Fruit fly (Drosophila melanogaster) whole organism, embryonic: ENCODE data around the gene CG43407.
A peak's percentile ranks its signal among the peaks of the same experiment; 100 is the strongest.

Source experiments
- Adf1 ChIP-seq: fragments of 200-800 bp; sonication (Bioruptor generic); IDR thresholded peaks from 2 replicates; pipeline ENCODE4 v1.3.6; 2022; ENCODE audit warnings: missing biosample characterization, missing genetic modification characterization
- Asciz ChIP-seq: fragments of 200-800 bp; sonication (Bioruptor generic); optimal IDR thresholded peaks from 2 replicates; lab custom pipeline; 2017; ENCODE audit warnings: missing biosample characterization, mild to moderate bottlenecking, missing genetic modification characterization, missing genetic modification reagents
- Atf3 ChIP-seq: fragments of 200-800 bp; sonication (Bioruptor generic); optimal IDR thresholded peaks from 3 replicates; lab custom pipeline; 2016; ENCODE audit warnings: missing biosample characterization, missing genetic modification characterization
- Bdp1 ChIP-seq: fragments of 200-800 bp; sonication (Bioruptor generic); optimal IDR thresholded peaks from 3 replicates; lab custom pipeline; 2016; ENCODE audit warnings: missing biosample characterization, missing genetic modification characterization
- Bgb ChIP-seq: fragments of 200-800 bp; sonication (Bioruptor generic); IDR thresholded peaks from 2 replicates; pipeline ENCODE4 v1.3.6; 2022; ENCODE audit warnings: missing biosample characterization, missing genetic modification characterization; ENCODE audit not compliant: partially characterized antibody
- Blimp-1 ChIP-seq: fragments of 200-800 bp; sonication (Bioruptor generic); optimal IDR thresholded peaks from 3 replicates; lab custom pipeline; 2018; ENCODE audit warnings: missing biosample characterization, missing genetic modification characterization, mild to moderate bottlenecking, moderate library complexity, missing genetic modification reagents
- C15 ChIP-seq: fragments of 200-800 bp; sonication (Bioruptor generic); IDR thresholded peaks from 3 replicates; pipeline ENCODE4 v1.3.6; 2022; ENCODE audit warnings: missing biosample characterization, missing genetic modification characterization
- CG10147 ChIP-seq: fragments of 200-800 bp; sonication (Bioruptor generic); optimal IDR thresholded peaks from 2 replicates; lab custom pipeline; 2019; ENCODE audit warnings: missing biosample characterization, mild to moderate bottlenecking, missing genetic modification characterization, moderate library complexity
- CG10267 ChIP-seq: fragments of 200-800 bp; sonication (Bioruptor generic); optimal IDR thresholded peaks from 2 replicates; lab custom pipeline; 2018; ENCODE audit warnings: missing biosample characterization, mild to moderate bottlenecking, missing genetic modification characterization, moderate library complexity
- CG10274 ChIP-seq: fragments of 200-800 bp; sonication (Bioruptor generic); optimal IDR thresholded peaks from 3 replicates; lab custom pipeline; 2017; ENCODE audit warnings: missing biosample characterization, mild to moderate bottlenecking, missing genetic modification characterization
- CG11504 ChIP-seq: fragments of 200-800 bp; sonication (Bioruptor generic); optimal IDR thresholded peaks from 3 replicates; lab custom pipeline; 2019; ENCODE audit warnings: missing biosample characterization, mild to moderate bottlenecking, missing genetic modification characterization, moderate library complexity
- CG12071 ChIP-seq: fragments of 200-800 bp; sonication (Bioruptor generic); optimal IDR thresholded peaks from 3 replicates; lab custom pipeline; 2018; ENCODE audit warnings: missing biosample characterization, mild to moderate bottlenecking, missing genetic modification characterization
- CG12659 ChIP-seq: fragments of 200-800 bp; sonication (Bioruptor generic); optimal IDR thresholded peaks from 3 replicates; lab custom pipeline; 2017; ENCODE audit warnings: mild to moderate bottlenecking, missing biosample characterization, missing genetic modification reagents, missing genetic modification characterization
- CG13123 ChIP-seq: fragments of 200-800 bp; sonication (Bioruptor generic); optimal IDR thresholded peaks from 2 replicates; lab custom pipeline; 2016; ENCODE audit warnings: missing biosample characterization, missing genetic modification characterization
- CG15479 ChIP-seq: fragments of 200-800 bp; sonication (Bioruptor generic); optimal IDR thresholded peaks from 3 replicates; lab custom pipeline; 2019; ENCODE audit warnings: missing biosample characterization, mild to moderate bottlenecking, missing genetic modification characterization, moderate library complexity
- CG15514 ChIP-seq: fragments of 200-800 bp; sonication (Bioruptor generic); optimal IDR thresholded peaks from 3 replicates; lab custom pipeline; 2017; ENCODE audit warnings: missing biosample characterization, missing genetic modification characterization, mild to moderate bottlenecking, moderate library complexity, missing genetic modification reagents
- CG16779 ChIP-seq: fragments of 200-800 bp; sonication (Bioruptor generic); IDR thresholded peaks from 2 replicates; pipeline ENCODE4 v1.3.6; 2022; ENCODE audit warnings: missing biosample characterization, missing genetic modification characterization
- CG2202 ChIP-seq: fragments of 200-800 bp; sonication (Bioruptor generic); optimal IDR thresholded peaks from 2 replicates; lab custom pipeline; 2018; ENCODE audit warnings: missing biosample characterization, mild to moderate bottlenecking, missing genetic modification characterization
- CG42726 ChIP-seq: fragments of 200-800 bp; sonication (Bioruptor generic); IDR thresholded peaks from 2 replicates; pipeline ENCODE4 v1.3.6; 2022; ENCODE audit warnings: missing biosample characterization, missing genetic modification characterization; ENCODE audit not compliant: partially characterized antibody
- CG43689 ChIP-seq: fragments of 200-800 bp; sonication (Bioruptor generic); IDR thresholded peaks from 2 replicates; pipeline ENCODE4 v1.3.6; 2022; ENCODE audit warnings: missing biosample characterization, missing genetic modification characterization
- CG7556 ChIP-seq: fragments of 200-800 bp; sonication (Bioruptor generic); optimal IDR thresholded peaks from 2 replicates; lab custom pipeline; 2017; ENCODE audit warnings: missing biosample characterization, mild to moderate bottlenecking, missing genetic modification characterization
- CG7963 ChIP-seq: fragments of 200-800 bp; sonication (Bioruptor generic); IDR thresholded peaks from 3 replicates; pipeline ENCODE4 v1.3.6; 2022; ENCODE audit warnings: missing biosample characterization, missing genetic modification characterization; ENCODE audit not compliant: partially characterized antibody
- CG8478 ChIP-seq: fragments of >200 bp; optimal IDR thresholded peaks from 2 replicates; lab custom pipeline; 2018
- Ets65A ChIP-seq: fragments of 200-800 bp; sonication (Bioruptor generic); peaks from one replicate; lab custom pipeline; 2016; ENCODE audit warnings: missing biosample characterization, missing genetic modification characterization
- HHEX ChIP-seq: fragments of 200-800 bp; sonication (Bioruptor generic); optimal IDR thresholded peaks from 3 replicates; lab custom pipeline; 2017; ENCODE audit warnings: missing biosample characterization, mild to moderate bottlenecking, missing genetic modification characterization, missing genetic modification reagents
- Nf-YB ChIP-seq: fragments of 200-800 bp; sonication (Bioruptor generic); optimal IDR thresholded peaks from 3 replicates; lab custom pipeline; 2019; ENCODE audit warnings: missing biosample characterization, mild to moderate bottlenecking, missing genetic modification characterization, moderate library complexity
- Nf-YC ChIP-seq: fragments of 200-800 bp; optimal IDR thresholded peaks from 3 replicates; lab custom pipeline; 2019; ENCODE audit warnings: missing biosample characterization, mild to moderate bottlenecking, missing genetic modification characterization, moderate library complexity
- Ptx1 ChIP-seq: fragments of 200-800 bp; sonication (Bioruptor generic); IDR thresholded peaks from 2 replicates; pipeline ENCODE4 v1.3.6; 2022; ENCODE audit warnings: missing biosample characterization, missing genetic modification characterization
- Sox100B ChIP-seq: fragments of 200-800 bp; sonication (Bioruptor generic); optimal IDR thresholded peaks from 3 replicates; lab custom pipeline; 2018; ENCODE audit warnings: missing biosample characterization, mild to moderate bottlenecking, missing genetic modification characterization
- Sox102F ChIP-seq: fragments of 200-800 bp; sonication (Bioruptor generic); optimal IDR thresholded peaks from 2 replicates; lab custom pipeline; 2018; ENCODE audit warnings: missing biosample characterization, mild to moderate bottlenecking, missing genetic modification characterization, moderate library complexity
- Sry-δ ChIP-seq: fragments of 200-800 bp; sonication (Bioruptor generic); optimal IDR thresholded peaks from 2 replicates; lab custom pipeline; 2016; ENCODE audit warnings: missing biosample characterization, missing genetic modification characterization
- Stat92E ChIP-seq, 3 experiments: fragments of >200 bp in 2 of 3; fragments of 200-800 bp in 1 of 3; sonication (Bioruptor generic) in 1 of 3; optimal IDR thresholded peaks; 2 replicates each; lab custom pipeline; 2017 to 2019; ENCODE audit warnings: missing biosample characterization in 3 of 3, missing genetic modification characterization in 3 of 3, mild to moderate bottlenecking in 1 of 3, moderate library complexity in 1 of 3
- Taf1 ChIP-seq: fragments of 200-800 bp; sonication (Bioruptor generic); IDR thresholded peaks from 2 replicates; pipeline ENCODE4 v1.3.6; 2022; ENCODE audit warnings: missing biosample characterization, missing genetic modification characterization
- ab ChIP-seq: fragments of 200-800 bp; sonication (Bioruptor generic); optimal IDR thresholded peaks from 2 replicates; lab custom pipeline; 2016; ENCODE audit warnings: missing biosample characterization, missing genetic modification characterization
- ara ChIP-seq: fragments of 200-800 bp; sonication (Bioruptor generic); IDR thresholded peaks from 2 replicates; pipeline ENCODE4 v1.3.6; 2022; ENCODE audit warnings: missing biosample characterization, missing genetic modification characterization
- bowl ChIP-seq: fragments of 200-800 bp; sonication (Bioruptor generic); IDR thresholded peaks from 2 replicates; pipeline ENCODE4 v1.3.6; 2022; ENCODE audit warnings: missing biosample characterization, missing genetic modification characterization
- br ChIP-seq: fragments of >200 bp; optimal IDR thresholded peaks from 2 replicates; lab custom pipeline; 2017
- ci ChIP-seq: fragments of 200-800 bp; sonication (Bioruptor generic); IDR thresholded peaks from 3 replicates; pipeline ENCODE4 v1.3.6; 2022; ENCODE audit warnings: missing biosample characterization, missing genetic modification characterization
- gsb-n ChIP-seq: fragments of 200-800 bp; sonication (Bioruptor generic); optimal IDR thresholded peaks from 3 replicates; lab custom pipeline; 2018; ENCODE audit warnings: missing biosample characterization, mild to moderate bottlenecking, missing genetic modification characterization
- hkb ChIP-seq, 2 experiments: fragments of 200-800 bp in 1 of 2; fragments of >200 bp in 1 of 2; sonication (Bioruptor generic) in 1 of 2; IDR thresholded peaks in 1 of 2; optimal IDR thresholded peaks in 1 of 2; 2 replicates each; pipeline versions ENCODE4 v1.3.6 to Lab custom; 2017 to 2022; ENCODE audit warnings: missing biosample characterization in 1 of 2, missing genetic modification characterization in 1 of 2
- insv ChIP-seq, 2 experiments: fragments of 200-800 bp; sonication (Bioruptor generic); optimal IDR thresholded peaks; 3 replicates each; lab custom pipeline; 2016 to 2018; ENCODE audit warnings: missing biosample characterization in 2 of 2, missing genetic modification characterization in 2 of 2
- otp ChIP-seq: fragments of 200-800 bp; sonication (Bioruptor generic); IDR thresholded peaks from 3 replicates; pipeline ENCODE4, ENCODE4 v1.3.6; 2022; ENCODE audit warnings: missing biosample characterization, missing genetic modification characterization
- pnt ChIP-seq: fragments of 200-800 bp; sonication (Bioruptor generic); optimal IDR thresholded peaks from 3 replicates; lab custom pipeline; 2016; ENCODE audit warnings: missing biosample characterization, missing genetic modification characterization
- ranshi ChIP-seq: fragments of 200-800 bp; sonication (Bioruptor generic); IDR thresholded peaks from 2 replicates; pipeline ENCODE4 v1.3.6; 2022; ENCODE audit warnings: missing biosample characterization, missing genetic modification characterization
- row ChIP-seq: fragments of 200-800 bp; sonication (Bioruptor generic); IDR thresholded peaks from 3 replicates; pipeline ENCODE4 v1.3.6; 2022; ENCODE audit warnings: missing biosample characterization, missing genetic modification characterization
- seq ChIP-seq: fragments of 200-800 bp; sonication (Bioruptor generic); IDR thresholded peaks from 2 replicates; pipeline ENCODE4 v1.3.6; 2022; ENCODE audit warnings: missing biosample characterization, missing genetic modification characterization
- sug ChIP-seq: fragments of 200-800 bp; optimal IDR thresholded peaks from 2 replicates; lab custom pipeline; 2019; ENCODE audit warnings: missing biosample characterization, mild to moderate bottlenecking, missing genetic modification characterization, moderate library complexity
- tgo ChIP-seq: fragments of 200-800 bp; sonication (Bioruptor generic); IDR thresholded peaks from 3 replicates; pipeline ENCODE4 v1.3.6; 2022; ENCODE audit warnings: missing biosample characterization, missing genetic modification characterization
- tio ChIP-seq: fragments of 200-800 bp; sonication (Bioruptor generic); optimal IDR thresholded peaks from 2 replicates; lab custom pipeline; 2017; ENCODE audit warnings: missing biosample characterization, missing genetic modification characterization, inconsistent platforms
- vfl ChIP-seq: fragments of 200-800 bp; sonication (Bioruptor generic); optimal IDR thresholded peaks from 2 replicates; lab custom pipeline; 2016; ENCODE audit warnings: missing biosample characterization, missing genetic modification characterization
- wor ChIP-seq: fragments of 200-800 bp; sonication (Bioruptor generic); IDR thresholded peaks from 2 replicates; pipeline ENCODE4 v1.3.6; 2022; ENCODE audit warnings: missing biosample characterization, missing genetic modification characterization

Gene CG43407

dm6 chr3L:19042501-19042900 is 10.7 kb downstream of the CG43407 start (continued):
- peak; percentile 91 for TF ChIP-seq Blimp-1
- TF ChIP-seq sug (tag; lab: Kevin White, UChicago) = peak; percentile 35
- TF ChIP-seq tio (GFP tag; lab: Kevin White, UChicago) = peak; percentile 82
- TF ChIP-seq CG43689 (GFP tag; lab: Robert Waterston, UW) = no peak
- TF ChIP-seq hkb (optimal IDR thresholded peaks at IDR 0.05; lab: Kevin White, UChicago) = no peak
- TF ChIP-seq hkb (GFP tag; IDR thresholded peaks at IDR 0.05; lab: Robert Waterston, UW) = peak; percentile 75
- TF ChIP-seq wor = peak; percentile 67
- TF ChIP-seq pnt = no peak
- peak; percentile 90 for TF ChIP-seq CG7556 (GFP tag; lab: Kevin White, UChicago)
- TF ChIP-seq Nf-YB = peak; percentile 74
- TF ChIP-seq ab (GFP tag; lab: Kevin White, UChicago) = no peak
- TF ChIP-seq Sry-δ (GFP tag; lab: Kevin White, UChicago) = no peak
- TF ChIP-seq Stat92E (GFP tag; optimal IDR thresholded peaks at IDR 0.05; lab: Kevin White, UChicago) = peak in 1 of 3 experiments; percentile 56
- peak; percentile 87 for TF ChIP-seq ara
- TF ChIP-seq CG16779 = no peak
- TF ChIP-seq CG7963 (GFP tag; lab: Robert Waterston, UW) = no peak
- TF ChIP-seq CG13123 (GFP tag; lab: Kevin White, UChicago) = peak; percentile 54
- TF ChIP-seq Asciz (GFP tag; lab: Kevin White, UChicago) = peak; percentile 83
- peak; percentile 63 for TF ChIP-seq CG15479 (GFP tag; lab: Kevin White, UChicago)
- TF ChIP-seq Sox102F (GFP tag; lab: Kevin White, UChicago) = peak; percentile 91
- no peak for TF ChIP-seq CG8478 (lab: Kevin White, UChicago)
- peak; percentile 70 for TF ChIP-seq CG12659
- peak; percentile 91 for TF ChIP-seq CG11504 (tag; lab: Kevin White, UChicago)
- peak; percentile 54 for TF ChIP-seq Nf-YC (tag; lab: Kevin White, UChicago)
- peak; percentile 91 for TF ChIP-seq Sox100B (GFP tag; lab: Kevin White, UChicago)
- TF ChIP-seq Taf1 (GFP tag; lab: Robert Waterston, UW) = no peak
- TF ChIP-seq CG10267 (tag; lab: Kevin White, UChicago) = peak; percentile 90
- TF ChIP-seq Atf3 (GFP tag; lab: Kevin White, UChicago) = peak; percentile 26
- TF ChIP-seq ranshi (GFP tag; lab: Robert Waterston, UW) = peak; percentile 64; the same call in 1 of the 2 replicates
- TF ChIP-seq Bdp1 (GFP tag; lab: Kevin White, UChicago) = no peak
- TF ChIP-seq Adf1 (GFP tag; lab: Robert Waterston, UW) = no peak
- no peak for TF ChIP-seq br
- TF ChIP-seq insv (GFP tag; optimal IDR thresholded peaks at IDR 0.05; lab: Kevin White, UChicago) = peak in 1 of 2 experiments; percentile 6
- TF ChIP-seq CG2202 = peak; percentile 88
- peak; percentile 78; the same call in 2 of the 3 replicates for TF ChIP-seq ci (GFP tag; lab: Robert Waterston, UW)
- no peak for TF ChIP-seq CG12071 (GFP tag; lab: Kevin White, UChicago)
- no peak for TF ChIP-seq Bgb (GFP tag; lab: Robert Waterston, UW)
- no peak for TF ChIP-seq C15 (GFP tag; lab: Robert Waterston, UW)
- no peak for TF ChIP-seq seq (GFP tag; lab: Robert Waterston, UW)
- TF ChIP-seq Ets65A (GFP tag; lab: Kevin White, UChicago) = peak; percentile 53
- no peak for TF ChIP-seq CG42726 (GFP tag; lab: Robert Waterston, UW)
- TF ChIP-seq gsb-n (tag; lab: Kevin White, UChicago) = peak; percentile 94
- TF ChIP-seq bowl = no peak
- TF ChIP-seq otp (GFP tag; lab: Robert Waterston, UW) = no peak
- TF ChIP-seq CG10147 (GFP tag; lab: Kevin White, UChicago) = peak; percentile 71
- peak; percentile 49 for TF ChIP-seq vfl (GFP tag; lab: Kevin White, UChicago)
- TF ChIP-seq row = peak; percentile 79
- peak; percentile 65 for TF ChIP-seq tgo (GFP tag; lab: Robert Waterston, UW)
- peak; percentile 11 for TF ChIP-seq CG15514
- TF ChIP-seq Ptx1 (GFP tag; lab: Robert Waterston, UW) = peak; percentile 79
- TF ChIP-seq CG10274 = peak; percentile 36
- peak; percentile 68 for TF ChIP-seq HHEX (GFP tag; lab: Kevin White, UChicago)
